Worm (Caenorhabditis elegans): ENCODE data around the gene mspn-1.

ce11 chrIV:10216078-10216477 lies 38.3 kb downstream of the mspn-1 start, which contains the start of gene col-124:
- TF ChIP-seq unc-62 (GFP tag; optimal IDR thresholded peaks at IDR 0.05) (no peak), nhr-12 (tag; optimal IDR thresholded peaks at IDR 0.05) (no peak), lsy-2 (tag; optimal IDR thresholded peaks at IDR 0.05) (no peak), pha-4 (tag; optimal IDR thresholded peaks at IDR 0.05) (no peak), snpc-4 (tag; optimal IDR thresholded peaks at IDR 0.05) (no peak), mls-2 (tag; optimal IDR thresholded peaks at IDR 0.05) (no peak), nhr-28 (tag; optimal IDR thresholded peaks at IDR 0.05) (no peak), unc-39 (tag; optimal IDR thresholded peaks at IDR 0.05) (no peak), nhr-237 (tag; optimal IDR thresholded peaks at IDR 0.05) (no peak), elt-1 (tag; optimal IDR thresholded peaks at IDR 0.05; ENCODE audit: borderline replicate concordance, insufficient read depth) (no peak), ztf-11 (tag; optimal IDR thresholded peaks at IDR 0.05) (no peak)

Data from whole organism, mixed stage, embryonic.